Fruit fly (Drosophila melanogaster) Kc167 (cell line): ENCODE measurements around the gene CG14253.

Experiments
- h ChIP-seq: fragments of >200 bp; optimal IDR thresholded peaks from 3 replicates; lab custom pipeline; 2018; ENCODE audit warnings: missing external identifiers
- psq ChIP-seq: fragments of >200 bp; optimal IDR thresholded peaks from 2 replicates; lab custom pipeline; 2017; ENCODE audit warnings: missing external identifiers
- ttk ChIP-seq: sonication (Bioruptor generic); optimal IDR thresholded peaks from 2 replicates; lab custom pipeline; 2017; ENCODE audit warnings: missing external identifiers

DNA sequence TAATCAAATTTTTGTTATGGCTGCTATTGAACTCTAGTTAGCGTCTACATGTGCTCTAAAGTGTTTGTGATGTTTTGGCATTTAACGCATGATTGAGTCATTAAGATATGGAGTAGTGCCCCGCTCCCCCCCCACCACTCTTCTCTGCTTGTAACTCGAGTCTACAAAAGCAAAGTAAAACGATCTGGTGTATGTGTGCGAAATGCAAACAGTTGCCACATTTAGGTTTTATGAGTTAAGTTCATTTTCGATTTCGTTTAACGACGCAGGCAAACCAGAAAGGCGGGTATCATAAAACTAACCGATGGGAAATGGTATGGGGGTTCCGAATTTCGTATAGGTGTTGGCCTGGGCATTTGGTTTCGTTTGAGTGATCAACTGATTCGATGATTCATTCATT is 43.8 kb upstream of the CG14253 start:
- no peak for TF ChIP-seq psq
- no peak for TF ChIP-seq h (lab: Kevin White, UChicago)
- no peak for TF ChIP-seq ttk (lab: Kevin White, UChicago)
